Fruit fly (Drosophila melanogaster) whole organism, prepupa: ENCODE results near the gene CG3407.

ENCODE experiments used
- CG10631 ChIP-seq: fragments of 200-800 bp; sonication (Bioruptor generic); optimal IDR thresholded peaks from 2 replicates; lab custom pipeline; 2016; ENCODE audit warnings: missing biosample characterization, missing genetic modification characterization
- CG11294 ChIP-seq: fragments of 200-800 bp; sonication (Bioruptor generic); IDR thresholded peaks from 2 replicates; pipeline ENCODE4 v1.3.6; 2022; ENCODE audit warnings: missing biosample characterization, missing genetic modification characterization
- CG11902 ChIP-seq: fragments of 200-800 bp; sonication (Bioruptor generic); optimal IDR thresholded peaks from 3 replicates; lab custom pipeline; 2016; ENCODE audit warnings: missing biosample characterization, missing genetic modification characterization
- CG15336 ChIP-seq: fragments of 200-800 bp; sonication (Bioruptor generic); IDR thresholded peaks from 2 replicates; pipeline ENCODE4 v1.3.6; 2022; ENCODE audit warnings: missing biosample characterization, missing genetic modification characterization
- CG1621 ChIP-seq: fragments of 200-800 bp; sonication (Bioruptor generic); optimal IDR thresholded peaks from 3 replicates; lab custom pipeline; 2018; ENCODE audit warnings: missing biosample characterization, mild to moderate bottlenecking, missing genetic modification characterization
- CG16779 ChIP-seq: fragments of 200-800 bp; sonication (Bioruptor generic); optimal IDR thresholded peaks from 3 replicates; lab custom pipeline; 2017; ENCODE audit warnings: missing biosample characterization, mild to moderate bottlenecking, missing genetic modification characterization
- CG3032 ChIP-seq: fragments of 200-800 bp; optimal IDR thresholded peaks from 2 replicates; lab custom pipeline; 2019; ENCODE audit warnings: missing biosample characterization, mild to moderate bottlenecking, missing genetic modification characterization, moderate library complexity
- CG31627 ChIP-seq: fragments of 200-800 bp; sonication (Bioruptor generic); optimal IDR thresholded peaks from 3 replicates; lab custom pipeline; 2016; ENCODE audit warnings: missing biosample characterization, missing genetic modification characterization
- CG32006 ChIP-seq: fragments of 200-800 bp; sonication (Bioruptor generic); optimal IDR thresholded peaks from 3 replicates; lab custom pipeline; 2017; ENCODE audit warnings: missing biosample characterization, mild to moderate bottlenecking, missing genetic modification characterization
- CG34406 ChIP-seq: fragments of 200-800 bp; sonication (Bioruptor generic); optimal IDR thresholded peaks from 3 replicates; lab custom pipeline; 2016; ENCODE audit warnings: missing biosample characterization, missing genetic modification characterization
- CG6163 ChIP-seq: fragments of 200-800 bp; sonication (Bioruptor generic); IDR thresholded peaks from 3 replicates; pipeline ENCODE4 v1.3.6; 2022; ENCODE audit warnings: missing biosample characterization, missing genetic modification characterization
- CG6276 ChIP-seq: fragments of 200-800 bp; sonication (Bioruptor generic); optimal IDR thresholded peaks from 2 replicates; lab custom pipeline; 2017; ENCODE audit warnings: missing biosample characterization, mild to moderate bottlenecking, missing genetic modification characterization
- CG6808 ChIP-seq: fragments of 200-800 bp; sonication (Bioruptor generic); optimal IDR thresholded peaks from 3 replicates; lab custom pipeline; 2017; ENCODE audit warnings: missing biosample characterization, missing genetic modification characterization, mild to moderate bottlenecking, moderate library complexity, missing genetic modification reagents
- CG8119 ChIP-seq: fragments of 200-800 bp; sonication (Bioruptor generic); IDR thresholded peaks from 3 replicates; pipeline ENCODE4 v1.3.6; 2022; ENCODE audit warnings: missing biosample characterization, missing genetic modification characterization
- CG8319 ChIP-seq: fragments of 200-800 bp; sonication (Bioruptor generic); optimal IDR thresholded peaks from 3 replicates; lab custom pipeline; 2016; ENCODE audit warnings: missing biosample characterization, missing genetic modification characterization
- CG8632 ChIP-seq: fragments of 200-800 bp; sonication (Bioruptor generic); optimal IDR thresholded peaks from 3 replicates; lab custom pipeline; 2016; ENCODE audit warnings: missing biosample characterization, missing genetic modification characterization
- CG9139 ChIP-seq: fragments of 200-800 bp; sonication (Bioruptor generic); optimal IDR thresholded peaks from 3 replicates; lab custom pipeline; 2017; ENCODE audit warnings: missing biosample characterization, mild to moderate bottlenecking, missing genetic modification characterization
- Eip75B ChIP-seq: fragments of 200-800 bp; sonication (Bioruptor generic); optimal IDR thresholded peaks from 3 replicates; lab custom pipeline; 2016; ENCODE audit warnings: missing biosample characterization, missing genetic modification characterization
- Eip78C ChIP-seq: fragments of 200-800 bp; sonication (Bioruptor generic); peaks from one replicate; lab custom pipeline; 2016; ENCODE audit warnings: missing biosample characterization, missing genetic modification characterization
- Ets21C ChIP-seq: fragments of 200-800 bp; sonication (Bioruptor generic); optimal IDR thresholded peaks from 3 replicates; lab custom pipeline; 2016; ENCODE audit warnings: missing biosample characterization, missing genetic modification characterization
- Ets96B ChIP-seq: fragments of 200-800 bp; optimal IDR thresholded peaks from 2 replicates; lab custom pipeline; 2019; ENCODE audit warnings: missing biosample characterization, mild to moderate bottlenecking, missing genetic modification characterization, moderate library complexity
- Gug ChIP-seq: fragments of 200-800 bp; sonication (Bioruptor generic); IDR thresholded peaks from 2 replicates; pipeline ENCODE4 v1.3.6; 2022; ENCODE audit warnings: missing biosample characterization, missing genetic modification characterization
- Hr39 ChIP-seq: fragments of 200-800 bp; sonication (Bioruptor generic); optimal IDR thresholded peaks from 2 replicates; lab custom pipeline; 2016; ENCODE audit warnings: missing biosample characterization, missing genetic modification characterization
- Lpt ChIP-seq: fragments of 200-800 bp; sonication (Bioruptor generic); optimal IDR thresholded peaks from 3 replicates; lab custom pipeline; 2016; ENCODE audit warnings: missing biosample characterization, missing genetic modification characterization
- OdsH ChIP-seq: fragments of 200-800 bp; sonication (Bioruptor generic); optimal IDR thresholded peaks from 3 replicates; lab custom pipeline; 2016; ENCODE audit warnings: missing biosample characterization, missing genetic modification characterization
- Smox ChIP-seq: fragments of 200-800 bp; sonication (Bioruptor generic); optimal IDR thresholded peaks from 3 replicates; lab custom pipeline; 2016; ENCODE audit warnings: missing biosample characterization, missing genetic modification characterization
- Sox102F ChIP-seq: fragments of 200-800 bp; sonication (Bioruptor generic); optimal IDR thresholded peaks from 2 replicates; lab custom pipeline; 2016; ENCODE audit warnings: missing biosample characterization, mild to moderate bottlenecking, missing genetic modification characterization
- Sox15 ChIP-seq: fragments of 200-800 bp; sonication (Bioruptor generic); optimal IDR thresholded peaks from 3 replicates; lab custom pipeline; 2016; ENCODE audit warnings: missing biosample characterization, missing genetic modification characterization
- acj6 ChIP-seq: fragments of 200-800 bp; sonication (Bioruptor generic); optimal IDR thresholded peaks from 3 replicates; lab custom pipeline; 2016; ENCODE audit warnings: missing biosample characterization, missing genetic modification characterization
- cyc ChIP-seq: fragments of 200-800 bp; sonication (Bioruptor generic); optimal IDR thresholded peaks from 3 replicates; lab custom pipeline; 2016; ENCODE audit warnings: missing biosample characterization, missing genetic modification characterization
- dac ChIP-seq: fragments of 200-800 bp; sonication (Bioruptor generic); optimal IDR thresholded peaks from 2 replicates; lab custom pipeline; 2017; ENCODE audit warnings: missing biosample characterization, mild to moderate bottlenecking, missing genetic modification characterization
- dsx ChIP-seq: fragments of 200-800 bp; optimal IDR thresholded peaks from 3 replicates; lab custom pipeline; 2019; ENCODE audit warnings: missing biosample characterization, mild to moderate bottlenecking, missing genetic modification characterization, moderate library complexity; ENCODE audit not compliant: poor library complexity, severe bottlenecking
- eg ChIP-seq: fragments of 200-800 bp; sonication (Bioruptor generic); IDR thresholded peaks from 3 replicates; pipeline ENCODE4 v1.3.6; 2022; ENCODE audit warnings: missing biosample characterization, missing genetic modification characterization
- esn ChIP-seq: fragments of 200-800 bp; sonication (Bioruptor generic); optimal IDR thresholded peaks from 2 replicates; lab custom pipeline; 2016; ENCODE audit warnings: missing biosample characterization, mild to moderate bottlenecking, missing genetic modification characterization, moderate library complexity
- fd59A ChIP-seq: fragments of 200-800 bp; sonication (Bioruptor generic); optimal IDR thresholded peaks from 2 replicates; lab custom pipeline; 2017; ENCODE audit warnings: missing biosample characterization, mild to moderate bottlenecking, missing genetic modification characterization, missing genetic modification reagents
- fkh ChIP-seq: fragments of 200-800 bp; sonication (Bioruptor generic); optimal IDR thresholded peaks from 3 replicates; lab custom pipeline; 2017; ENCODE audit warnings: missing biosample characterization, mild to moderate bottlenecking, missing genetic modification characterization, moderate library complexity
- lz ChIP-seq: fragments of 200-800 bp; sonication (Bioruptor generic); optimal IDR thresholded peaks from 3 replicates; lab custom pipeline; 2016; ENCODE audit warnings: missing biosample characterization, missing genetic modification characterization
- net ChIP-seq: fragments of 200-800 bp; sonication (Bioruptor generic); optimal IDR thresholded peaks from 3 replicates; lab custom pipeline; 2016; ENCODE audit warnings: missing biosample characterization, missing genetic modification characterization
- salr ChIP-seq, 2 experiments: fragments of 200-800 bp; sonication (Bioruptor generic); optimal IDR thresholded peaks; 3 replicates each; lab custom pipeline; 2016 to 2018; ENCODE audit warnings: missing biosample characterization in 2 of 2, missing genetic modification characterization in 2 of 2, mild to moderate bottlenecking in 1 of 2
- spab ChIP-seq: fragments of 200-800 bp; sonication (Bioruptor generic); optimal IDR thresholded peaks from 2 replicates; lab custom pipeline; 2017; ENCODE audit warnings: missing biosample characterization, mild to moderate bottlenecking, missing genetic modification characterization, missing genetic modification reagents
- svp ChIP-seq: fragments of 200-800 bp; sonication (Bioruptor generic); peaks from one replicate; lab custom pipeline; 2016; ENCODE audit warnings: missing biosample characterization, missing genetic modification characterization
- topi ChIP-seq: fragments of 200-800 bp; sonication (Bioruptor generic); optimal IDR thresholded peaks from 3 replicates; lab custom pipeline; 2016; ENCODE audit warnings: missing biosample characterization, missing genetic modification characterization
- vri ChIP-seq: fragments of 200-800 bp; sonication (Bioruptor generic); optimal IDR thresholded peaks from 3 replicates; lab custom pipeline; 2016; ENCODE audit warnings: missing biosample characterization, mild to moderate bottlenecking, missing genetic modification characterization

The CG3407 gene

DNA sequence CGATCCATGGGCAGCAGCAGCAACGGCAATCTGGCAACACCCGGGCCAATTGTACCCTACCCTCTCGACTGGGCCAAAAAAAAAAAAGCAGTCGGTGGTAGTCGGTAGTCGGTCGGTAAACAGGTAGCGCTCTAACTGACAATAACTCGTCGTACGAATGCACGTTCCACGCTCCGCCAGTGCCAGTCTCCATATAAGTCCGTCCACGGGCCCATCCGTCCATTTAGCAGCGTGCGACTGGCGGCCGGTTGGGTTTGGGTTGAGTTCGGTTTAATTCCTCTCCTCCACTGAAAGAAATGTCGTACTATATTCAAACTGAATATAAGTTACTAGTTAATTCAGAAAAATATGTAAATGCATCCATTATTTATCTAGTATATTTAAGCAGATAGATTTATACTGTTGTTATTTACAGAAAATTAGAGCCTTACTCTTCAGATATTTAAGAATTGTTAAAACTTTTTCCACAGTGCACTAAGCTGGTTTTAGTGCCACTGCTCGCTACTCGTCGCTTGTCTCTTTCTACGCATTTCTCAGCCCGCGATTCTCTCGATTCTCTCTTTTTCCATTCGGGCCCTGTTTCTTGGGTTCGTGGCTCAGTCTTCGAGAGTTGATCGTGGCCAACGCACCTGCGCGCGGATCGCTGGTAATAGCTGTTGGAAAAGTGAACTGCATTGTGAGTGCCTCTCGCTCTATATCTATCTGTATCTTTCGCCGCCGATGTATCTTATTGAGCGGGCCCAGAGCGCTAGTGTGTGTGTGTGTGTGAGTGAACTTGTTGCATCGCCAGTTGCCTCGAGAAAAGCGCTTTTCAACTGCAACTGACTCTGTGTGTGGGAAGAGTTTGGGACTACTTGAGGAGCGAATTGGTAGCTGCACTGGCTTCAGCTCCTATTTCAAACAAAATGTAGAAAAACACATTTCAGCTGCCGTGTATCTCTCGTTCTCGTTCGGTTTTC, 41.8 kb downstream of the CG3407 start, which contains the start of gene bowl (continued):
- peak; percentile 99 for TF ChIP-seq esn (GFP tag; lab: Kevin White, UChicago)
- peak; percentile 99 for TF ChIP-seq Eip75B (GFP tag; lab: Kevin White, UChicago)
- TF ChIP-seq CG8632 (GFP tag; lab: Kevin White, UChicago) = peak; percentile 97
- peak; percentile 99 for TF ChIP-seq CG15336
- TF ChIP-seq CG10631 = peak; percentile 98
- TF ChIP-seq topi (GFP tag; lab: Kevin White, UChicago) = peak; percentile 97
- TF ChIP-seq CG31627 = peak; percentile 97
- peak; percentile 96 for TF ChIP-seq CG32006 (GFP tag; lab: Kevin White, UChicago)
- TF ChIP-seq Ets21C (GFP tag; lab: Kevin White, UChicago) = peak; percentile 96
- peak; percentile 91 for TF ChIP-seq CG3032 (tag; lab: Kevin White, UChicago)
- TF ChIP-seq cyc (GFP tag; lab: Kevin White, UChicago) = peak; percentile 96
- peak; percentile 68 for TF ChIP-seq fkh (GFP tag; lab: Kevin White, UChicago)
- TF ChIP-seq CG16779 (tag; lab: Kevin White, UChicago) = peak; percentile 94
- TF ChIP-seq vri (GFP tag; lab: Kevin White, UChicago) = peak; percentile 97
- TF ChIP-seq dac (GFP tag; lab: Kevin White, UChicago) = peak; percentile 90
- peak; percentile 94 for TF ChIP-seq fd59A (GFP tag; lab: Kevin White, UChicago)

DNA sequence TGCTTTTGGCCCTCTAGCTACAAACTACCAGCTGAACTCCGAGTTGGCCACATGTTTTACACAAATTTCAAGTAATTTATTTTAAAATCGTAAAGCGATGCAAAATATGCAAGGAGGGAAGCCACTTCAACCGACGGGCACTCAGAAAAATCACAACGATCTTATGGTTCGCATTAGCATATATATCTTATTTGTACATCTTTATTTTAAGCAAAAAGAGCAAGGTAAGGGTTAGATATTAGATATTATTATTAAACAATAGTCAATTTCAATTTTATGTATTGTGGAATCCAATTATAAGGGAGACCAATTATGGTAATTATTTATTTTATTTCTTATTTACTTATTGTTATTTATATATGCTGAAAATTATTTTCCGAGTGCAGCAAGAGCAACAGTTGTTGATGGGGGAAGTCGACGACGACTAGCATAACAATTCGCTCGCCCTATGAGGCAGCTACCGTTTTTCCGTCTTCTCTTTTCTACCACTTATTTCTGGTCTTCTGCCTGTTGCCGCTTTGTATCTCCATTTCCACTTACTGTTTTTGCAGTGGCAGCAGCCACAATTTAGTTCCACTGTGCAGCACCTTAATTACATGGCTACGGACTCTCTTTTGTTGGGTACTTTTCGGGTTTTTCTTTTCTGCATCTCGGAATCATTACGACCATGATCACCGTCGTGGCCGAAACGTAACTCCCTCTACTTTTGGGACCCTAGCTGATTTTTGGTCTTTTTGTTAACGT, 43.3 kb downstream of the CG3407 start:
- TF ChIP-seq fd59A (GFP tag; lab: Kevin White, UChicago) (peak; percentile 28), salr (GFP tag; optimal IDR thresholded peaks at IDR 0.05; lab: Kevin White, UChicago) (peak in 1 of 2 experiments; percentile 66), fkh (GFP tag; lab: Kevin White, UChicago) (no peak), svp (GFP tag; lab: Kevin White, UChicago) (peak; percentile 73), CG11294 (GFP tag; lab: Robert Waterston, UW) (0 out of 2 replicates have a peak, but pooled peaks have one; percentile 8), Sox102F (GFP tag; lab: Kevin White, UChicago) (no peak), Ets21C (GFP tag; lab: Kevin White, UChicago) (no peak), acj6 (peak; percentile 67), topi (GFP tag; lab: Kevin White, UChicago) (peak; percentile 35), OdsH (GFP tag; lab: Kevin White, UChicago) (peak; percentile 78), CG1621 (tag; lab: Kevin White, UChicago) (peak; percentile 33), Gug (no peak), CG31627 (no peak), CG6163 (GFP tag; lab: Robert Waterston, UW) (peak; percentile 21; the same call in 1 of the 3 replicates), CG9139 (GFP tag; lab: Kevin White, UChicago) (peak; percentile 64), CG32006 (GFP tag; lab: Kevin White, UChicago) (peak; percentile 73), net (peak; percentile 74), Eip75B (GFP tag; lab: Kevin White, UChicago) (peak; percentile 45), spab (GFP tag; lab: Kevin White, UChicago) (peak; percentile 69), Hr39 (GFP tag; lab: Kevin White, UChicago) (no peak), CG6276 (GFP tag; lab: Kevin White, UChicago) (peak; percentile 62), CG8319 (GFP tag; lab: Kevin White, UChicago) (peak; percentile 39), CG16779 (tag; lab: Kevin White, UChicago) (peak; percentile 36), CG10631 (peak; percentile 78), CG34406 (peak; percentile 75), Lpt (GFP tag; lab: Kevin White, UChicago) (peak; percentile 54), lz (peak; percentile 21), dac (GFP tag; lab: Kevin White, UChicago) (no peak), Ets96B (tag; lab: Kevin White, UChicago) (peak; percentile 80), eg (GFP tag; lab: Robert Waterston, UW) (peak; percentile 21; the same call in 1 of the 3 replicates), CG6808 (GFP tag; lab: Kevin White, UChicago) (peak; percentile 69), CG8119 (GFP tag; lab: Robert Waterston, UW) (peak; percentile 87), Eip78C (peak; percentile 90), CG15336 (peak; percentile 80), cyc (GFP tag; lab: Kevin White, UChicago) (no peak), CG11902 (GFP tag; lab: Kevin White, UChicago) (peak; percentile 1), CG3032 (tag; lab: Kevin White, UChicago) (peak; percentile 80), Smox (peak; percentile 40), dsx (GFP tag; lab: Kevin White, UChicago) (peak; percentile 79), Sox15 (peak; percentile 23)
